Fruit fly (Drosophila melanogaster): ENCODE measurements around the gene CG3719.

CG3719 gene

dm6 chrX:1341944-1342392, 38.3 kb downstream of the CG3719 start, which contains the start of gene Naa30A (continued):
- TF ChIP-seq CG12104 (GFP tag; optimal IDR thresholded peaks at IDR 0.05): no peak
- no peak for TF ChIP-seq trh (GFP tag; optimal IDR thresholded peaks at IDR 0.05)
- TF ChIP-seq CG42726 (GFP tag; IDR thresholded peaks at IDR 0.05; ENCODE audit: partially characterized antibody): peak; percentile 94
- TF ChIP-seq C15 (GFP tag; IDR thresholded peaks at IDR 0.05): no peak
- TF ChIP-seq CG34224 (GFP tag; IDR thresholded peaks at IDR 0.05; ENCODE audit: partially characterized antibody): peak; percentile 96
- no peak for TF ChIP-seq CG31388 (GFP tag; optimal IDR thresholded peaks at IDR 0.05)
- peak; percentile 30 for TF ChIP-seq CG8924 (tag; optimal IDR thresholded peaks at IDR 0.05)
- no peak for TF ChIP-seq Hand (GFP tag; optimal IDR thresholded peaks at IDR 0.05)
- no peak for TF ChIP-seq HHEX (GFP tag; optimal IDR thresholded peaks at IDR 0.05)
- no peak for TF ChIP-seq CG11504 (tag; optimal IDR thresholded peaks at IDR 0.05)
- TF ChIP-seq CG4820 (GFP tag; optimal IDR thresholded peaks at IDR 0.05): no peak
- TF ChIP-seq dpn (GFP tag; optimal IDR thresholded peaks at IDR 0.05): peak in 1 of 2 experiments; percentile 24
- peak; percentile 87 for TF ChIP-seq CG8478 (optimal IDR thresholded peaks at IDR 0.05)
- no peak for TF ChIP-seq tup (GFP tag; optimal IDR thresholded peaks at IDR 0.05)
- no peak for TF ChIP-seq CG17328 (GFP tag; IDR thresholded peaks at IDR 0.05)
- peak; percentile 19 for TF ChIP-seq CG7928 (GFP tag; optimal IDR thresholded peaks at IDR 0.05)
- TF ChIP-seq scrt (GFP tag; optimal IDR thresholded peaks at IDR 0.05): no peak
- no peak for TF ChIP-seq CG2875 (GFP tag; optimal IDR thresholded peaks at IDR 0.05)
- no peak for TF ChIP-seq CG18619 (GFP tag; optimal IDR thresholded peaks at IDR 0.05)
- no peak for TF ChIP-seq H15 (GFP tag; IDR thresholded peaks at IDR 0.05)
- peak; percentile 97 for TF ChIP-seq amos (GFP tag; IDR thresholded peaks at IDR 0.05; ENCODE audit: partially characterized antibody)
- no peak for TF ChIP-seq sqz (GFP tag; optimal IDR thresholded peaks at IDR 0.05)
- no peak for TF ChIP-seq CG15601 (tag; optimal IDR thresholded peaks at IDR 0.05)
- no peak for TF ChIP-seq Poxn (GFP tag; IDR thresholded peaks at IDR 0.05)
- no peak for TF ChIP-seq CG14667 (GFP tag; IDR thresholded peaks at IDR 0.05)
- no peak for TF ChIP-seq odd (GFP tag; optimal IDR thresholded peaks at IDR 0.05)
- no peak for TF ChIP-seq CG10979 (tag; optimal IDR thresholded peaks at IDR 0.05)
- no peak for TF ChIP-seq CG13775 (GFP tag; optimal IDR thresholded peaks at IDR 0.05)
- TF ChIP-seq Sox102F (GFP tag; optimal IDR thresholded peaks at IDR 0.05): no peak
- TF ChIP-seq danr (GFP tag; IDR thresholded peaks at IDR 0.05): no peak
- no peak for TF ChIP-seq fd102C (GFP tag; optimal IDR thresholded peaks at IDR 0.05)
- no peak for TF ChIP-seq Stat92E (GFP tag; optimal IDR thresholded peaks at IDR 0.05)
- no peak for TF ChIP-seq CG1792 (GFP tag; optimal IDR thresholded peaks at IDR 0.05)
- TF ChIP-seq CG43689 (GFP tag; IDR thresholded peaks at IDR 0.05): no peak
- no peak for TF ChIP-seq dimm (GFP tag; IDR thresholded peaks at IDR 0.05)
- TF ChIP-seq CG3995 (GFP tag; optimal IDR thresholded peaks at IDR 0.05): peak; percentile 84
- TF ChIP-seq Sry-β (GFP tag; optimal IDR thresholded peaks at IDR 0.05): no peak
- no peak for TF ChIP-seq ems (GFP tag; optimal IDR thresholded peaks at IDR 0.05)
- TF ChIP-seq Asciz (GFP tag; optimal IDR thresholded peaks at IDR 0.05): no peak
- no peak for TF ChIP-seq Rfx (GFP tag; IDR thresholded peaks at IDR 0.05)
- no peak for TF ChIP-seq CG6175 (GFP tag; IDR thresholded peaks at IDR 0.05)
- TF ChIP-seq sc (optimal IDR thresholded peaks at IDR 0.05): no peak
- no peak for TF ChIP-seq sc (GFP tag; optimal IDR thresholded peaks at IDR 0.05)
- TF ChIP-seq Antp (GFP tag; optimal IDR thresholded peaks at IDR 0.05): no peak
- TF ChIP-seq CG10654 (GFP tag; optimal IDR thresholded peaks at IDR 0.05): no peak
- TF ChIP-seq CG10565 (GFP tag; optimal IDR thresholded peaks at IDR 0.05): no peak
- no peak for TF ChIP-seq CG1603 (tag; optimal IDR thresholded peaks at IDR 0.05)
- no peak for TF ChIP-seq Spps (tag; optimal IDR thresholded peaks at IDR 0.05)
- TF ChIP-seq chif (GFP tag; optimal IDR thresholded peaks at IDR 0.05): no peak
- no peak for TF ChIP-seq luna (GFP tag; optimal IDR thresholded peaks at IDR 0.05)
- TF ChIP-seq PHDP (tag; optimal IDR thresholded peaks at IDR 0.05): peak; percentile 14
- TF ChIP-seq shn (GFP tag; optimal IDR thresholded peaks at IDR 0.05): no peak

Data from whole organism, embryonic.